Worm (Caenorhabditis elegans) whole organism, mixed stage, embryonic: ENCODE results near the gene nop-1.

ENCODE experiments used
- bed-3 ChIP-seq: fragments of 200-800 bp; sonication (Bioruptor generic); optimal IDR thresholded peaks from 3 replicates; lab custom pipeline; 2018; ENCODE audit warnings: mild to moderate bottlenecking, missing genetic modification characterization, moderate library complexity, missing compliant biosample characterization
- blmp-1 ChIP-seq: fragments of 150-350 bp; optimal IDR thresholded peaks from 2 replicates; lab custom pipeline; 2014; ENCODE audit warnings: missing biosample characterization, missing genetic modification characterization
- ceh-39 ChIP-seq: fragments of 150-350 bp; optimal IDR thresholded peaks from 2 replicates; lab custom pipeline; 2014; ENCODE audit warnings: missing biosample characterization, missing genetic modification characterization
- ceh-43 ChIP-seq: fragments of 200-800 bp; sonication (Bioruptor generic); optimal IDR thresholded peaks from 2 replicates; lab custom pipeline; 2018; ENCODE audit warnings: mild to moderate bottlenecking, missing genetic modification characterization, moderate library complexity, missing compliant biosample characterization
- ceh-83 ChIP-seq: fragments of 200-800 bp; sonication (Bioruptor generic); optimal IDR thresholded peaks from 2 replicates; lab custom pipeline; 2018; ENCODE audit warnings: mild to moderate bottlenecking, missing genetic modification characterization, missing compliant biosample characterization
- ces-1 ChIP-seq: fragments of 150-350 bp; optimal IDR thresholded peaks from 2 replicates; lab custom pipeline; 2014; ENCODE audit warnings: missing biosample characterization, missing genetic modification reagents, missing genetic modification characterization
- cnd-1 ChIP-seq: fragments of 200-800 bp; sonication (Bioruptor generic); optimal IDR thresholded peaks from 2 replicates; lab custom pipeline; 2018; ENCODE audit warnings: mild to moderate bottlenecking, missing genetic modification characterization, missing compliant biosample characterization
- drap-1 ChIP-seq: fragments of 200-800 bp; sonication (Bioruptor generic); optimal IDR thresholded peaks from 3 replicates; lab custom pipeline; 2018; ENCODE audit warnings: mild to moderate bottlenecking, missing genetic modification characterization, missing compliant biosample characterization
- elt-1 ChIP-seq: sonication (generic microtip); optimal IDR thresholded peaks from 2 replicates; lab custom pipeline; 2017; ENCODE audit warnings: missing genetic modification characterization, mild to moderate bottlenecking, missing compliant biosample characterization, antibody characterized with exemption, moderate library complexity, borderline replicate concordance; ENCODE audit not compliant: insufficient read depth
- elt-3 ChIP-seq: fragments of 150-350 bp; optimal IDR thresholded peaks from 2 replicates; lab custom pipeline; 2014; ENCODE audit warnings: missing biosample characterization, missing genetic modification characterization
- ham-2 ChIP-seq: fragments of 200-800 bp; sonication (Bioruptor generic); optimal IDR thresholded peaks from 2 replicates; lab custom pipeline; 2018; ENCODE audit warnings: mild to moderate bottlenecking, missing genetic modification characterization, missing compliant biosample characterization
- hlh-1 ChIP-seq: fragments of 150-350 bp; optimal IDR thresholded peaks from 2 replicates; lab custom pipeline; 2014; ENCODE audit warnings: missing biosample characterization, missing genetic modification reagents, missing genetic modification characterization
- lin-13 ChIP-seq: fragments of 150-350 bp; optimal IDR thresholded peaks from 2 replicates; lab custom pipeline; 2014; ENCODE audit warnings: missing biosample characterization, missing genetic modification characterization
- lin-32 ChIP-seq: fragments of 200-800 bp; sonication (Bioruptor generic); optimal IDR thresholded peaks from 2 replicates; lab custom pipeline; 2018; ENCODE audit warnings: mild to moderate bottlenecking, missing genetic modification characterization, missing compliant biosample characterization
- lsy-2 ChIP-seq: fragments of 150-350 bp; optimal IDR thresholded peaks from 2 replicates; lab custom pipeline; 2014; ENCODE audit warnings: missing biosample characterization, missing genetic modification characterization
- mab-5 ChIP-seq: fragments of 150-350 bp; optimal IDR thresholded peaks from 2 replicates; lab custom pipeline; 2014; ENCODE audit warnings: missing biosample characterization, missing genetic modification characterization
- mls-2 ChIP-seq: sonication (generic microtip); optimal IDR thresholded peaks from 2 replicates; lab custom pipeline; 2016; ENCODE audit warnings: mild to moderate bottlenecking, missing genetic modification characterization, moderate library complexity, missing compliant biosample characterization
- nhr-12 ChIP-seq: fragments of 150-350 bp; optimal IDR thresholded peaks from 2 replicates; lab custom pipeline; 2014; ENCODE audit warnings: missing biosample characterization, missing genetic modification characterization
- nhr-237 ChIP-seq: fragments of 150-350 bp; optimal IDR thresholded peaks from 2 replicates; lab custom pipeline; 2014; ENCODE audit warnings: missing biosample characterization, missing genetic modification characterization
- pha-4 ChIP-seq: fragments of 150-350 bp; optimal IDR thresholded peaks from 2 replicates; lab custom pipeline; 2018; ENCODE audit warnings: missing biosample characterization, missing genetic modification reagents, missing genetic modification characterization
- sem-2 ChIP-seq: fragments of 200-800 bp; sonication (Bioruptor generic); optimal IDR thresholded peaks from 2 replicates; lab custom pipeline; 2018; ENCODE audit warnings: mild to moderate bottlenecking, missing genetic modification characterization, missing compliant biosample characterization
- snpc-4 ChIP-seq: fragments of 150-350 bp; optimal IDR thresholded peaks from 2 replicates; lab custom pipeline; 2014; ENCODE audit warnings: missing biosample characterization, missing genetic modification characterization
- sptf-1 ChIP-seq: sonication (generic microtip); optimal IDR thresholded peaks from 2 replicates; lab custom pipeline; 2017; ENCODE audit warnings: mild to moderate bottlenecking, missing genetic modification characterization, moderate library complexity, missing compliant biosample characterization
- unc-120 ChIP-seq: sonication (generic microtip); optimal IDR thresholded peaks from 2 replicates; lab custom pipeline; 2017; ENCODE audit warnings: missing genetic modification characterization, missing compliant biosample characterization; ENCODE audit not compliant: poor library complexity, severe bottlenecking
- unc-39 ChIP-seq: fragments of 150-350 bp; optimal IDR thresholded peaks from 2 replicates; lab custom pipeline; 2014; ENCODE audit warnings: missing biosample characterization, missing genetic modification characterization
- unc-62 ChIP-seq: fragments of 150-350 bp; optimal IDR thresholded peaks from 2 replicates; lab custom pipeline; 2014; ENCODE audit warnings: missing biosample characterization, missing genetic modification reagents, missing genetic modification characterization
- zip-8 ChIP-seq: fragments of 150-350 bp; optimal IDR thresholded peaks from 2 replicates; lab custom pipeline; 2014; ENCODE audit warnings: missing biosample characterization, missing genetic modification characterization
- ztf-11 ChIP-seq: fragments of 150-350 bp; optimal IDR thresholded peaks from 2 replicates; lab custom pipeline; 2014; ENCODE audit warnings: missing biosample characterization, missing genetic modification characterization

nop-1 gene

DNA sequence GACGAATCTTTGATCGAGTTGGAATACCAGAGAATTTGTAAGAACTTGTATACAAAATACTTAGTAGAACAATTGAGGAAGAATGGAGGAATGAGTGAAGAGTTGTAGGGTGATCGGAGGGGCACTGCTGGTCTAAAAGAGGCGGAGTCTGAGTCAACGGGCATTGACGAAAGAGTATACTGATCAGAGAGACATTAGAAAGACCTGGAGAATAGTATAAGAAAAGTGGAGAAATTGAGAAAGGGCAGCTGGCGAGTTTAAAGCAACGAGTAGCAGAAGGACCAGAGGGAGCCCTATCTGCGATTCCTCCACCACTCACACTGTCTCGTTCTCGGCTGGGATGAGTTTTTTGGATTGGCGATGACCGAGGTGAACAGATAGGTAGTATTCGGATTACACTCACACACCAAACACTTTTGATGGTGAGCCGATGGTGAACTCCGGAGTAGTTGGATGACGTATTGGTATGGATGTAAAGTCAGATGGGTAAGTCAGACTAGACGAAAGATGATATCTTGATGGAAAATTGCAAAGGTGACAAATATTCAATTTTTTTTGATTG lies 27.0 kb upstream of the nop-1 start, which contains the start of gene EGAP1.5:
Gene EGAP1.5, plus strand, starts transcription at position 289 of the 562 bp plus-strand sequence.
- TF ChIP-seq ceh-39 (no peak), lin-32 (GFP tag; lab: Kevin White, UChicago) (no peak), unc-120 (tag; lab: Kevin White, UChicago) (peak; percentile 81), mab-5 (tag; lab: Kevin White, UChicago) (no peak), snpc-4 (tag; lab: Kevin White, UChicago) (no peak), zip-8 (no peak), blmp-1 (tag; lab: Kevin White, UChicago) (no peak), unc-62 (GFP tag; lab: Kevin White, UChicago) (peak; percentile 62), elt-3 (tag; lab: Kevin White, UChicago) (no peak), pha-4 (no peak), hlh-1 (tag; lab: Kevin White, UChicago) (peak; percentile 97), sptf-1 (no peak)

DNA sequence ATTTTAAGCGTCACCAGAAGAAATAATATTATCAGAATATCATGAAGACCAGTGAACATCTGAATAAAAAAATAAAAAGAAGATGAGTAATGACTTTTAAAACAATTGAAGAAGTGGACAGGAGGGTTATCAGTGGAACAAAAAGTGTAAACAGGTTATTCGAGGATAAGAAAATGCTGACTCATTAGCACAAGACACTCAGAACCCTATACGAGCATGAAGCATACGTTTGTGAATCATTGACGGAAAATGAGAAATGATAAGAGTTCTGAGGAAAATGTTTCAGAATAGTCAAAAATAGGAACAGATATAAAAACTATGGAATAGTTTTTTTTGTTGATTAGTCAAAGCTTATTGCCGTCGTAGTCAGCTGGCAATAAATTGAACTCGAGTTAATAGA lies 25.7 kb upstream of the nop-1 start, which contains the start of gene zmp-1:
Gene zmp-1, minus strand, starts transcription at position 101 of the 400 bp plus-strand sequence.
- TF ChIP-seq lin-13 (tag; lab: Kevin White, UChicago) (no peak), ztf-11 (tag; lab: Kevin White, UChicago) (no peak), mab-5 (tag; lab: Kevin White, UChicago) (no peak), cnd-1 (no peak), nhr-12 (tag; lab: Kevin White, UChicago) (no peak), ceh-83 (GFP tag; lab: Kevin White, UChicago) (no peak), ceh-43 (GFP tag; lab: Kevin White, UChicago) (no peak), sptf-1 (no peak), unc-62 (GFP tag; lab: Kevin White, UChicago) (no peak), zip-8 (no peak), mls-2 (tag; lab: Kevin White, UChicago) (no peak)

DNA sequence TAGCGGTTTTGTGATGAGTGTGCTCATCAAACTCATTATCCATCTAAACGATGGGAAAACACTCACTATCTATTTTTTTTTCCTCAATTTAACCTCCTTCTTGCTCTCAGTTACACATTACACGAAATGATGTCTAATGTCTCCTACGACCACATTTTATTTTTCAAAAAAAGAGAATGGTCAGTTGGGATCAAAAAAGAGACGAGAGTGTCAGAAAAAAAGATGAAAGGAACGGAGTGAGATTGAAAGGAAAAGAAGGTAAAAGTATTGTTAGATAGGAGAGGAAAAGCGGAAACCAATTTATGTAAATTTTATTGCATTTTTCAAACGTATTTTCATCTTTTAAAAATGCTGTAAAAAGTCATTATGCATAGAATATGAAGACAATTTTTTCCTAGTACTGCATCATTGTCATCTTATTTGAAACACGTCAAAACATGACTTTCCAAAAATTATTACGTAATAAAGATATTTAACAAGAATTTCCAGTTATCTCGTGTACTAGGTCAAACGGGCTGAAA lies 24.3 kb upstream of the nop-1 start:
- TF ChIP-seq zip-8 (peak; percentile 71), ham-2 (GFP tag; lab: Kevin White, UChicago) (no peak), snpc-4 (tag; lab: Kevin White, UChicago) (no peak), ces-1 (GFP tag; lab: Kevin White, UChicago) (peak; percentile 7)

DNA sequence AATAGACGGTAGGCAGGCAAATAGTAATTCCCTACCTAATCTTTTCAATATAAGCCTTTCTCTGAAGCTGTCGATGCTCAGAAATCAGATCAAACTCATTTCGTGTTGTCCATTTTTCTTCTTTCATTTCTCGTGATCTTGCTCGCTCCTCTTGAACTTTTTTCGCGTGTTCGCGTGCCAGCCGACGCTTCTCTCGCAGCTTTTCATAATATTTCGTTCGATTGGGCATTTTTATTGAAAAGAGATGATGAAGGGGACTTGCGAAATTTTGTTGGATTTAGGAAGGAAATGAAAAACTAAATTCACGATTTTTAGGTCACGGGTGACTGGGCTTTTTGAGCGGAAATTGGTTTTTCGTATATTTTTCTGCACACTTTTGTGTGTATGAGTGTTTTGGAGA lies 21.5 kb upstream of the nop-1 start, which contains the start of gene EGAP1.1:
Gene EGAP1.1, minus strand, starts transcription at position 229 of the 400 bp plus-strand sequence.
- no peak for TF ChIP-seq sem-2 (GFP tag; lab: Kevin White, UChicago)
- no peak for TF ChIP-seq ceh-83 (GFP tag; lab: Kevin White, UChicago)
- no peak for TF ChIP-seq unc-39 (tag; lab: Kevin White, UChicago)
- no peak for TF ChIP-seq lsy-2 (tag; lab: Kevin White, UChicago)
- no peak for TF ChIP-seq ces-1 (GFP tag; lab: Kevin White, UChicago)
- no peak for TF ChIP-seq ceh-43 (GFP tag; lab: Kevin White, UChicago)
- TF ChIP-seq drap-1 (GFP tag; lab: Kevin White, UChicago) = no peak
- TF ChIP-seq lin-32 (GFP tag; lab: Kevin White, UChicago) = no peak
- TF ChIP-seq hlh-1 (tag; lab: Kevin White, UChicago) = no peak
- no peak for TF ChIP-seq mab-5 (tag; lab: Kevin White, UChicago)
- TF ChIP-seq unc-120 (tag; lab: Kevin White, UChicago) = no peak
- no peak for TF ChIP-seq pha-4
- no peak for TF ChIP-seq ham-2 (GFP tag; lab: Kevin White, UChicago)
- TF ChIP-seq bed-3 (GFP tag; lab: Kevin White, UChicago) = no peak

DNA sequence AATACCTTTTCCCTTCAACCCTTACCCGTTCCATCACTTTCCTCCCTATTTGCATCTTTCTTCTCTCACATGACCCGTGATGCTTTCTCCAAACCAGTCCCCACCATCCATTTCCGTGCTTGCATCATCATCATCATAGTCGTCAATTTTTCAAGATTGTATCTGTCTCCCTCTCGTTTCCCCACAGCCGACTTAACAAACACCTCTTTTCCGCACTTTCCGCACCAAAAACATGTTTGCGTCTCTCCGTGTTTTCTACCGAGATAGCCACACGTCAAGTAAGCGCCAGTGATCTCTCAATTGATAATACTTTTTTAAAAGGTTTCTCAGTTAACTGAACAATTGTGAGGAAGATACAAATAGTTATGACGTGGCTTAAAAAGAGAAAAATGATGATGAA lies 20.5 kb upstream of the nop-1 start:
- TF ChIP-seq blmp-1 (tag; lab: Kevin White, UChicago) (peak; percentile 45), ceh-83 (GFP tag; lab: Kevin White, UChicago) (no peak), zip-8 (no peak), elt-1 (peak; percentile 78), lin-32 (GFP tag; lab: Kevin White, UChicago) (no peak), cnd-1 (no peak), unc-120 (tag; lab: Kevin White, UChicago) (no peak), ham-2 (GFP tag; lab: Kevin White, UChicago) (peak; percentile 57), nhr-237 (tag; lab: Kevin White, UChicago) (peak; percentile 76), snpc-4 (tag; lab: Kevin White, UChicago) (no peak), lsy-2 (tag; lab: Kevin White, UChicago) (no peak), pha-4 (no peak), mab-5 (tag; lab: Kevin White, UChicago) (no peak), unc-39 (tag; lab: Kevin White, UChicago) (no peak)
